Fruit fly (Drosophila melanogaster) whole organism, embryonic: Measurements from ENCODE around the gene CG7789.

ENCODE experiments used
- CG12071 ChIP-seq: fragments of 200-800 bp; sonication (Bioruptor generic); optimal IDR thresholded peaks from 3 replicates; lab custom pipeline; 2018; ENCODE audit warnings: missing biosample characterization, mild to moderate bottlenecking, missing genetic modification characterization
- Camta ChIP-seq: fragments of 200-800 bp; sonication (Bioruptor generic); optimal IDR thresholded peaks from 2 replicates; lab custom pipeline; 2016; ENCODE audit warnings: missing biosample characterization, missing genetic modification characterization
- br ChIP-seq: fragments of >200 bp; optimal IDR thresholded peaks from 2 replicates; lab custom pipeline; 2017
- dan ChIP-seq: fragments of 200-800 bp; sonication (Bioruptor generic); IDR thresholded peaks from 2 replicates; pipeline ENCODE4 v1.3.6; 2022; ENCODE audit warnings: missing biosample characterization, missing genetic modification characterization
- vfl ChIP-seq: fragments of 200-800 bp; sonication (Bioruptor generic); optimal IDR thresholded peaks from 2 replicates; lab custom pipeline; 2016; ENCODE audit warnings: missing biosample characterization, missing genetic modification characterization

- TF ChIP-seq vfl (GFP tag; lab: Kevin White, UChicago) (no peak), dan (GFP tag; lab: Robert Waterston, UW) (no peak), br (lab: Kevin White, UChicago) (no peak), CG12071 (GFP tag; lab: Kevin White, UChicago) (no peak), Camta (GFP tag; lab: Kevin White, UChicago) (no peak)
Observed at dm6 chr3R:29834759-29835709, 32.0 kb downstream of the CG7789 start, which contains the start of gene Atg16.
